Worm (Caenorhabditis elegans) whole organism, L2 larva: ENCODE measurements around the gene nhr-65.
A peak's percentile ranks its signal among the peaks of the same experiment; 100 is the strongest.

Experiments used
- C34F6.9 ChIP-seq: fragments of 150-350 bp; optimal IDR thresholded peaks from 2 replicates; lab custom pipeline; 2014; ENCODE audit warnings: missing biosample characterization, missing genetic modification characterization
- F13H6.1 ChIP-seq: sonication (generic microtip); optimal IDR thresholded peaks from 2 replicates; lab custom pipeline; 2016; ENCODE audit warnings: missing genetic modification characterization, missing compliant biosample characterization
- R02D3.7 ChIP-seq: fragments of 150-350 bp; optimal IDR thresholded peaks from 2 replicates; lab custom pipeline; 2014; ENCODE audit warnings: missing biosample characterization, missing genetic modification characterization
- Y55F3AM.14 ChIP-seq: fragments of 200-800 bp; sonication (Bioruptor generic); optimal IDR thresholded peaks from 2 replicates; lab custom pipeline; 2018; ENCODE audit warnings: mild to moderate bottlenecking, missing genetic modification characterization, missing compliant biosample characterization
- ZK546.5 ChIP-seq: sonication (generic microtip); optimal IDR thresholded peaks from 2 replicates; lab custom pipeline; 2017; ENCODE audit warnings: missing biosample characterization, missing genetic modification characterization
- alr-1 ChIP-seq: fragments of 150-350 bp; optimal IDR thresholded peaks from 2 replicates; lab custom pipeline; 2014; ENCODE audit warnings: missing biosample characterization, missing genetic modification characterization
- blmp-1 ChIP-seq: sonication (generic microtip); optimal IDR thresholded peaks from 2 replicates; lab custom pipeline; 2017; ENCODE audit warnings: missing genetic modification characterization, mild to moderate bottlenecking, missing compliant biosample characterization, antibody characterized with exemption, moderate library complexity; ENCODE audit not compliant: insufficient read depth
- ceh-16 ChIP-seq: fragments of 150-350 bp; optimal IDR thresholded peaks from 2 replicates; lab custom pipeline; 2014; ENCODE audit warnings: missing biosample characterization, missing genetic modification characterization
- ceh-82 ChIP-seq: fragments of 150-350 bp; optimal IDR thresholded peaks from 2 replicates; lab custom pipeline; 2014; ENCODE audit warnings: missing biosample characterization, missing genetic modification characterization
- egl-27 ChIP-seq: sonication (generic microtip); optimal IDR thresholded peaks from 3 replicates; lab custom pipeline; 2017; ENCODE audit warnings: missing biosample characterization, missing genetic modification reagents, missing genetic modification characterization
- fos-1 ChIP-seq: fragments of 150-350 bp; optimal IDR thresholded peaks from 2 replicates; lab custom pipeline; 2014; ENCODE audit warnings: missing biosample characterization, missing genetic modification characterization
- gmeb-1 ChIP-seq: fragments of 150-350 bp; optimal IDR thresholded peaks from 2 replicates; lab custom pipeline; 2014; ENCODE audit warnings: missing biosample characterization, missing genetic modification characterization
- lin-11 ChIP-seq: fragments of 150-350 bp; sonication (generic microtip); optimal IDR thresholded peaks from 2 replicates; lab custom pipeline; 2014; ENCODE audit warnings: missing biosample characterization, missing genetic modification characterization, inconsistent platforms, mixed read lengths
- lsy-2 ChIP-seq, 2 experiments: fragments of 150-350 bp in 1 of 2; sonication (generic microtip) in 1 of 2; optimal IDR thresholded peaks; 2 replicates each; lab custom pipeline; 2014 to 2017; ENCODE audit warnings: missing biosample characterization in 2 of 2, missing genetic modification characterization in 2 of 2
- mab-5 ChIP-seq: fragments of 150-350 bp; optimal IDR thresholded peaks from 2 replicates; lab custom pipeline; 2014; ENCODE audit warnings: missing biosample characterization, missing genetic modification characterization
- mbf-1 ChIP-seq: sonication (generic microtip); optimal IDR thresholded peaks from 2 replicates; lab custom pipeline; 2017; ENCODE audit warnings: missing biosample characterization, missing genetic modification characterization
- mdl-1 ChIP-seq, 2 experiments: fragments of 150-350 bp in 1 of 2; sonication (generic microtip) in 1 of 2; optimal IDR thresholded peaks; 2 replicates each; lab custom pipeline; 2017; ENCODE audit warnings: missing biosample characterization in 2 of 2, missing genetic modification characterization in 2 of 2
- nhr-11 ChIP-seq: fragments of 150-350 bp; optimal IDR thresholded peaks from 2 replicates; lab custom pipeline; 2014; ENCODE audit warnings: missing biosample characterization, missing genetic modification characterization
- nhr-129 ChIP-seq: fragments of 150-350 bp; optimal IDR thresholded peaks from 2 replicates; lab custom pipeline; 2014; ENCODE audit warnings: missing biosample characterization, missing genetic modification characterization
- nhr-21 ChIP-seq: fragments of 150-350 bp; optimal IDR thresholded peaks from 2 replicates; lab custom pipeline; 2014; ENCODE audit warnings: missing biosample characterization, missing genetic modification characterization
- nhr-23 ChIP-seq: fragments of 150-350 bp; optimal IDR thresholded peaks from 2 replicates; lab custom pipeline; 2014; ENCODE audit warnings: missing biosample characterization, missing genetic modification reagents, missing genetic modification characterization
- nhr-237 ChIP-seq: fragments of 150-350 bp; optimal IDR thresholded peaks from 2 replicates; lab custom pipeline; 2014; ENCODE audit warnings: missing biosample characterization, missing genetic modification characterization
- nhr-77 ChIP-seq: fragments of 150-350 bp; optimal IDR thresholded peaks from 2 replicates; lab custom pipeline; 2014; ENCODE audit warnings: missing biosample characterization, missing genetic modification characterization
- sem-4 ChIP-seq: fragments of 150-350 bp; optimal IDR thresholded peaks from 2 replicates; lab custom pipeline; 2014; ENCODE audit warnings: missing biosample characterization, missing genetic modification reagents, missing genetic modification characterization
- sma-3 ChIP-seq: sonication (generic microtip); optimal IDR thresholded peaks from 2 replicates; lab custom pipeline; 2016; ENCODE audit warnings: missing genetic modification reagents, missing genetic modification characterization, missing compliant biosample characterization
- sma-9 ChIP-seq, 2 experiments: fragments of 150-350 bp in 1 of 2; sonication (generic microtip) in 1 of 2; optimal IDR thresholded peaks; 2 replicates each; lab custom pipeline; 2014 to 2016; ENCODE audit warnings: missing genetic modification characterization in 2 of 2, mild to moderate bottlenecking in 1 of 2, missing biosample characterization in 1 of 2, missing compliant biosample characterization in 1 of 2, missing genetic modification reagents in 1 of 2, moderate library complexity in 1 of 2
- unc-55 ChIP-seq: fragments of 150-350 bp; sonication (generic microtip); optimal IDR thresholded peaks from 3 replicates; lab custom pipeline; 2014; ENCODE audit warnings: missing biosample characterization, missing genetic modification reagents, missing genetic modification characterization
- zag-1 ChIP-seq: fragments of 150-350 bp; optimal IDR thresholded peaks from 2 replicates; lab custom pipeline; 2014; ENCODE audit warnings: missing biosample characterization, missing genetic modification characterization
- ztf-1 ChIP-seq: fragments of 200-800 bp; sonication (Bioruptor generic); conservative IDR thresholded peaks from 2 replicates; pipeline ENCODE4 v1.3.6; 2022; ENCODE audit warnings: missing genetic modification characterization, missing compliant biosample characterization
- ztf-4 ChIP-seq: fragments of 150-350 bp; optimal IDR thresholded peaks from 2 replicates; lab custom pipeline; 2014; ENCODE audit warnings: missing biosample characterization, missing genetic modification characterization

nhr-65 gene

DNA sequence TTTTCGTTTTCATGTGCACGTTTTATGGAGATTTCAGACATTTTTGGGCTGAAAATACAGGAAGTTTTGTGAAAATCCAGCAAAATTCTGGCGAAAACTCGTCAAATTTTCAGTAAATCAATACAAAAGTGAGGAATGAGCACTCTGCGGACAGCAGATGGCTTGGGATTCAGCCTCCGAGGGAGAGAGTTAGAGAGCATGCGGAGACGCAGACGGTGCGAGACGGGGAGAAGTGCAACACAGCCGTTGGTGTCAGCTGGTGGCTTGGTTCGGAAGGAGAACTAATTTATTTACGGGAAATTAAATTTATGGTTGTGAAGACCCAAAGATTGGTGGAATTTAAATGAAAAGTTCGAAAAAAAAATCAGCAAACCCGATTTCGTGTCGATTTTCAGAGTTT is 30.5 kb upstream of the nhr-65 start, which contains the start of gene C54E10.6:
TSS of gene C54E10.6 (minus strand) at position 109 of the 400 bp plus-strand sequence.
- no peak for TF ChIP-seq sem-4
- peak; percentile 13 for TF ChIP-seq sma-9 (GFP tag; optimal IDR thresholded peaks at IDR 0.05; lab: Kevin White, UChicago)
- no peak for TF ChIP-seq sma-9 (tag; optimal IDR thresholded peaks at IDR 0.05; lab: Kevin White, UChicago)
- TF ChIP-seq mdl-1 (tag; optimal IDR thresholded peaks at IDR 0.05; lab: Kevin White, UChicago): no peak
- no peak for TF ChIP-seq ztf-1 (GFP tag; lab: Robert Waterston, UW)
- TF ChIP-seq nhr-129 (tag; lab: Kevin White, UChicago): no peak
- peak; percentile 2 for TF ChIP-seq lin-11
- TF ChIP-seq mab-5 (tag; lab: Kevin White, UChicago): no peak
- TF ChIP-seq lsy-2 (tag; optimal IDR thresholded peaks at IDR 0.05; lab: Kevin White, UChicago): peak in 1 of 2 experiments; percentile 8
- TF ChIP-seq F13H6.1 (tag; lab: Kevin White, UChicago): no peak
- peak; percentile 21 for TF ChIP-seq unc-55 (GFP tag; lab: Kevin White, UChicago)

DNA sequence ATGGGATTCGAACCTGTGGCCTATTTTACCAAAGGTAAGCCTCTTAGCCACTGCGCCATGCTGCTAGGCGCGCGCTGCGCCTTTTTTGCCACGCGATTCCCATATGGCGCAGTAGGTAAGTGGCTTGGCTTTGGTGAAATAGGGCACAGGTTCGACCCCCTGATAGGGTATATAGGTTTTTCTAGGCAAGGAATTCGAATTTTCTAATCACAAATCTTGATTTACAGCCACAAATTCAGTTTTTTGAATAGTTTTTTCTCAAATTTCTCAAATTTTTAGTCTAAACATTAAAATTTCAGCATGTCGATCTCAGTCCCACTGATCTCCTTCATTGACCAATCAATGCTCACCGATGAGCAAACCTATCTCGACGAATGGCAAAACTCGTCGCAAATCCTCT is 28.4 kb upstream of the nhr-65 start, which contains the start of gene C54E10.3:
TSS of gene C54E10.3 (plus strand) at position 301 of the 400 bp plus-strand sequence.
- TF ChIP-seq sma-3 (no peak), egl-27 (tag; lab: Kevin White, UChicago) (no peak), blmp-1 (no peak), ceh-16 (no peak), ztf-1 (GFP tag; lab: Robert Waterston, UW) (no peak), alr-1 (no peak), sem-4 (no peak), C34F6.9 (tag; lab: Kevin White, UChicago) (no peak), sma-9 (GFP tag; optimal IDR thresholded peaks at IDR 0.05; lab: Kevin White, UChicago) (no peak), sma-9 (tag; optimal IDR thresholded peaks at IDR 0.05; lab: Kevin White, UChicago) (no peak), lin-11 (no peak), nhr-23 (tag; lab: Kevin White, UChicago) (no peak), R02D3.7 (tag; lab: Kevin White, UChicago) (no peak)

DNA sequence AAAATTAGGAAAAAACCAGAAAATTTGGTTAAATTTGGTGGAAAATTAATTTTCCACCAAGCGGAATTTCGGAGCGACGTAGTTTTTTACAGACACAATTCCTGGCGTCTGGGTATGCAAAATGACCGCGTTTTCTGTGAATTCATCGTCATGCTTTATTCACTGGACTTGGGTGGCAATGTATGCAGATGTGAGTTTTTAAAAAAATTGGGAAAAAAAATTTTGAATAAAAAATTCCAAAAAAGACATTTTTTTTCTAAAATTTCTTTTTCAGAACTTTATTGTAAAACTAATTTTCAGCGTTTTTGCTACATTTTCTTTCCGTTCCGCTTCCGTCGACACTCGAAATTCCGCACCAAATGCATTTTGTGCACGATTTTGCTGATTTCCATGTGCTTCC is 27.7 kb upstream of the nhr-65 start, which contains the start of gene C54E10.7:
TSS of gene C54E10.7 (plus strand) at position 301 of the 400 bp plus-strand sequence.
- TF ChIP-seq Y55F3AM.14 (GFP tag; lab: Kevin White, UChicago): no peak
- TF ChIP-seq zag-1 (tag; lab: Kevin White, UChicago): no peak
- no peak for TF ChIP-seq nhr-11 (tag; lab: Kevin White, UChicago)

DNA sequence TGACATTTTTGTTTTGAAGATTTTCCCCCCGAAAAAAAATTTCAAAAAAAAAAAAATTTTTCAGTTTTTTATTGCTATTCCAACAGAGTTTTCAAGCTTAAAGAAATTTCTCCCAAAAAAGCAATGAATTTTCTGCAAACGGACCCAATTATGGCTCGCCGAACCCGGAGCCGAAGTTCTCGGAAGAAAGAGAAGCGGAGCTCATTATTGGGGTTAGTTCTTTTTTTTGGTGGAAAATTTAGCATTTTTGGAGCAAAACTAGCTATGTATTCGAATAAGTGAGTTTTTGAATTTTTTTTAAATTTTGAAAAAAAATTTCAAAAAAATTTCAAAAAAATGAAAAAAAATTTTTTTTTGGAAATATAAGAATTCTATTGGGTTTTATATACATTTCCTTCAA is 19.5 kb upstream of the nhr-65 start, which contains the start of gene ncs-5:
TSS of gene ncs-5 (plus strand) at position 124 of the 400 bp plus-strand sequence.
- no peak for TF ChIP-seq ztf-4 (tag; lab: Kevin White, UChicago)
- TF ChIP-seq zag-1 (tag; lab: Kevin White, UChicago): no peak
- no peak for TF ChIP-seq unc-55 (GFP tag; lab: Kevin White, UChicago)
- no peak for TF ChIP-seq lin-11
- TF ChIP-seq nhr-77 (tag; lab: Kevin White, UChicago): no peak

DNA sequence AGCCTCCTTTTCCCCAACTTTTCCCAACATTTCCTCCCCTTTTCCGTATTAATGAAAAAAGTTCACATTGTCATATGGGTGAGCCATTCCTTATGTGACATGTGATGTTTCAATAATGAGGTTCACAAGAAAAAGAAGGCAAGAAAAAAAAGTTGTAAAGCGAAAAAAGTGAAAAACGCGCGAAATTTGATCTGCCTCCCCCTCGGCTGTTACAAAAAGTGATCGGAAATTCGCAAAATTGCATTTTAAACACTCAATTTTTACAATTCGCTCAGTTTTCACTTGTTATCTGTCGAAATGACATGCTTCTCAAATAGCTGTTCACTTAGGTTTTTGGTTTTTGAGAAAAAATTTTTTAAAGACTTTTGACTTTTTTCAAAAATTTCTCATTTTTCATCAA is 17.5 kb upstream of the nhr-65 start:
- TF ChIP-seq ztf-4 (tag; lab: Kevin White, UChicago) (no peak), ceh-82 (tag; lab: Kevin White, UChicago) (no peak), nhr-129 (tag; lab: Kevin White, UChicago) (no peak), gmeb-1 (tag; lab: Kevin White, UChicago) (no peak), nhr-77 (tag; lab: Kevin White, UChicago) (no peak), nhr-21 (tag; lab: Kevin White, UChicago) (no peak), egl-27 (tag; lab: Kevin White, UChicago) (no peak), nhr-237 (tag; lab: Kevin White, UChicago) (no peak), ZK546.5 (tag; lab: Kevin White, UChicago) (no peak), mbf-1 (tag; lab: Kevin White, UChicago) (no peak)

DNA sequence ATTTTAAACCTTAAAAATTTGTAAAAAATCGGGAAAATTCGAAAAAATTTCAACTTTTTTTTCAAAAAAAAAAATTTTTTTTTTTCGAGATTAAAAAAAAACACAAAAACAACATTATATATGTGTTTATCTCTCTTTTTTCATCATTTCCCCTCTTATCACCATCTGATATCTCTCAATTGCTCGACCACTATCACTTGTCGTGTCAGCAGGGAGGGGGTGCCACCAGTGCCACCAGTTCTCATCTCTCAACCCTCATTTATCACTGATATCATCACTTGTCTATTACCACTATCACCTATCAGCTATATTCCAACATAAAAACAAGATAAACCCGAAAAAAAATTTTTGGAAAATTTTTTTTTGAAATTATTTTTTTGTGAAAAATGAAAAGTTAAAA is 12.7 kb upstream of the nhr-65 start:
- TF ChIP-seq ztf-1 (GFP tag; lab: Robert Waterston, UW): no peak
- TF ChIP-seq nhr-21 (tag; lab: Kevin White, UChicago): no peak
- TF ChIP-seq fos-1: peak; percentile 66
- TF ChIP-seq R02D3.7 (tag; lab: Kevin White, UChicago): no peak
- TF ChIP-seq zag-1 (tag; lab: Kevin White, UChicago): no peak
- TF ChIP-seq nhr-129 (tag; lab: Kevin White, UChicago): peak; percentile 8
